Worm (Caenorhabditis elegans) whole organism, L4 larva: ENCODE measurements around the gene K01G5.8.

ENCODE experiments used
- daf-12 ChIP-seq: fragments of 150-350 bp; optimal IDR thresholded peaks from 2 replicates; lab custom pipeline; 2014; ENCODE audit warnings: missing biosample characterization, missing genetic modification reagents, missing genetic modification characterization
- gei-8 ChIP-seq: fragments of 200-800 bp; sonication (Bioruptor generic); optimal IDR thresholded peaks from 2 replicates; lab custom pipeline; 2018; ENCODE audit warnings: mild to moderate bottlenecking, missing genetic modification characterization, missing compliant biosample characterization
- snpc-4 ChIP-seq: fragments of 150-350 bp; optimal IDR thresholded peaks from 2 replicates; lab custom pipeline; 2014; ENCODE audit warnings: missing biosample characterization, missing genetic modification characterization
- ztf-11 ChIP-seq: fragments of 150-350 bp; optimal IDR thresholded peaks from 2 replicates; lab custom pipeline; 2014; ENCODE audit warnings: missing biosample characterization, missing genetic modification characterization

- TF ChIP-seq ztf-11 (peak; percentile 62), gei-8 (GFP tag; lab: Kevin White, UChicago) (peak; percentile 99), snpc-4 (tag; lab: Kevin White, UChicago) (peak; percentile 66), daf-12 (tag; lab: Kevin White, UChicago) (no peak)
Observed at ce11 chrIII:10759050-10760023, 18.8 kb upstream of the K01G5.8 start, which contains the start of gene tasp-1.
